Fruit fly (Drosophila melanogaster): ENCODE measurements around the gene CG10041.

- TF ChIP-seq CTCF (optimal IDR thresholded peaks at IDR 0.05) (no peak), CG8478 (optimal IDR thresholded peaks at IDR 0.05) (no peak)
These were observed 49.0 kb downstream of the CG10041 start for dm6 chr3R:12302915-12303314.
